Worm (Caenorhabditis elegans) whole organism, mixed stage, embryonic: ENCODE measurements around the gene F18E2.15.

Source experiments
- ceh-43 ChIP-seq: fragments of 200-800 bp; sonication (Bioruptor generic); optimal IDR thresholded peaks from 2 replicates; lab custom pipeline; 2018; ENCODE audit warnings: mild to moderate bottlenecking, missing genetic modification characterization, moderate library complexity, missing compliant biosample characterization
- elt-3 ChIP-seq: fragments of 150-350 bp; optimal IDR thresholded peaks from 2 replicates; lab custom pipeline; 2014; ENCODE audit warnings: missing biosample characterization, missing genetic modification characterization
- lin-32 ChIP-seq: fragments of 200-800 bp; sonication (Bioruptor generic); optimal IDR thresholded peaks from 2 replicates; lab custom pipeline; 2018; ENCODE audit warnings: mild to moderate bottlenecking, missing genetic modification characterization, missing compliant biosample characterization
- lsy-2 ChIP-seq: fragments of 150-350 bp; optimal IDR thresholded peaks from 2 replicates; lab custom pipeline; 2014; ENCODE audit warnings: missing biosample characterization, missing genetic modification characterization
- mls-2 ChIP-seq: sonication (generic microtip); optimal IDR thresholded peaks from 2 replicates; lab custom pipeline; 2016; ENCODE audit warnings: mild to moderate bottlenecking, missing genetic modification characterization, moderate library complexity, missing compliant biosample characterization
- pha-4 ChIP-seq: fragments of 150-350 bp; optimal IDR thresholded peaks from 2 replicates; lab custom pipeline; 2018; ENCODE audit warnings: missing biosample characterization, missing genetic modification reagents, missing genetic modification characterization
- snpc-4 ChIP-seq: fragments of 150-350 bp; optimal IDR thresholded peaks from 2 replicates; lab custom pipeline; 2014; ENCODE audit warnings: missing biosample characterization, missing genetic modification characterization
- unc-39 ChIP-seq: fragments of 150-350 bp; optimal IDR thresholded peaks from 2 replicates; lab custom pipeline; 2014; ENCODE audit warnings: missing biosample characterization, missing genetic modification characterization
- ztf-11 ChIP-seq: fragments of 150-350 bp; optimal IDR thresholded peaks from 2 replicates; lab custom pipeline; 2014; ENCODE audit warnings: missing biosample characterization, missing genetic modification characterization

DNA sequence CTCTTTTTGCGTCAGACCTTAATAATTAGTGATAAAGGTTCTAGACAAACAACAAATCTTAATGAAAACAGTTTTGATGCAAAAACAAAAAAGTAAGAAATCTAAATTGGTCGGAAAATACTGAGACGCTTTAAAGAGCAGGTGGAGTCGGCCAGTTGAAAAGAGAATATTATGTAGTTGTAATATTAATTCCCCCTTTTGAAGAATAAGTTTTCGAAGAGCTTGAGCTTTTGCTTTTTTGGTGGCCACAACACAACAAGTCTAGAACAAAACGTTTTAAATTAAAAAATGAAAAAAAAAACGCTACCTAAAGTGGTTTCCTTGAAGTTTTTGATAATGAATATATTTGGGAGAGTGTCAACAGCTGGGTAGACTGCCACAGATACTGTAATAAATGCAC lies 44.4 kb downstream of the F18E2.15 start, which contains the start of gene str-178:
- TF ChIP-seq lsy-2 (tag; lab: Kevin White, UChicago), result no peak
- TF ChIP-seq snpc-4 (tag; lab: Kevin White, UChicago), result no peak
- no peak for TF ChIP-seq ceh-43 (GFP tag; lab: Kevin White, UChicago)
- TF ChIP-seq elt-3 (tag; lab: Kevin White, UChicago), result no peak
- no peak for TF ChIP-seq lin-32 (GFP tag; lab: Kevin White, UChicago)
- TF ChIP-seq pha-4 (tag; lab: Kevin White, UChicago), result no peak
- no peak for TF ChIP-seq unc-39 (tag; lab: Kevin White, UChicago)
- no peak for TF ChIP-seq mls-2 (tag; lab: Kevin White, UChicago)
- no peak for TF ChIP-seq ztf-11 (tag; lab: Kevin White, UChicago)
